Worm (Caenorhabditis elegans): ENCODE results near the gene C27A2.7.

ce11 chrII:5036128-5036527 lies 35.0 kb downstream of the C27A2.7 start, which contains the start of gene lrr-1:
- TF ChIP-seq him-1 (tag; optimal IDR thresholded peaks at IDR 0.05) (no peak), dao-5 (tag; optimal IDR thresholded peaks at IDR 0.05) (no peak)
